Fruit fly (Drosophila melanogaster) whole organism, prepupa: ENCODE results near the gene CG15546.
A peak's percentile ranks its signal among the peaks of the same experiment; 100 is the strongest.

ENCODE experiments used
- CG10669 ChIP-seq: fragments of 200-800 bp; sonication (Bioruptor generic); optimal IDR thresholded peaks from 3 replicates; lab custom pipeline; 2018; ENCODE audit warnings: missing biosample characterization, mild to moderate bottlenecking, missing genetic modification characterization, moderate library complexity
- CG11294 ChIP-seq: fragments of 200-800 bp; sonication (Bioruptor generic); IDR thresholded peaks from 2 replicates; pipeline ENCODE4 v1.3.6; 2022; ENCODE audit warnings: missing biosample characterization, missing genetic modification characterization
- CG11762 ChIP-seq: fragments of 200-800 bp; sonication (Bioruptor generic); optimal IDR thresholded peaks from 3 replicates; lab custom pipeline; 2016; ENCODE audit warnings: missing biosample characterization, missing genetic modification characterization; ENCODE audit not compliant: insufficient read depth
- CG11902 ChIP-seq: fragments of 200-800 bp; sonication (Bioruptor generic); optimal IDR thresholded peaks from 3 replicates; lab custom pipeline; 2016; ENCODE audit warnings: missing biosample characterization, missing genetic modification characterization
- CG1621 ChIP-seq: fragments of 200-800 bp; sonication (Bioruptor generic); optimal IDR thresholded peaks from 3 replicates; lab custom pipeline; 2018; ENCODE audit warnings: missing biosample characterization, mild to moderate bottlenecking, missing genetic modification characterization
- CG16779 ChIP-seq: fragments of 200-800 bp; sonication (Bioruptor generic); optimal IDR thresholded peaks from 3 replicates; lab custom pipeline; 2017; ENCODE audit warnings: missing biosample characterization, mild to moderate bottlenecking, missing genetic modification characterization
- CG3032 ChIP-seq: fragments of 200-800 bp; optimal IDR thresholded peaks from 2 replicates; lab custom pipeline; 2019; ENCODE audit warnings: missing biosample characterization, mild to moderate bottlenecking, missing genetic modification characterization, moderate library complexity
- CG34406 ChIP-seq: fragments of 200-800 bp; sonication (Bioruptor generic); optimal IDR thresholded peaks from 3 replicates; lab custom pipeline; 2016; ENCODE audit warnings: missing biosample characterization, missing genetic modification characterization
- CG3919 ChIP-seq: fragments of 200-800 bp; sonication (Bioruptor generic); optimal IDR thresholded peaks from 3 replicates; lab custom pipeline; 2016; ENCODE audit warnings: missing biosample characterization, missing genetic modification characterization
- CG4318 ChIP-seq: fragments of 200-800 bp; sonication (Bioruptor generic); optimal IDR thresholded peaks from 3 replicates; lab custom pipeline; 2017; ENCODE audit warnings: missing biosample characterization, mild to moderate bottlenecking, missing genetic modification characterization
- CG6276 ChIP-seq: fragments of 200-800 bp; sonication (Bioruptor generic); optimal IDR thresholded peaks from 2 replicates; lab custom pipeline; 2017; ENCODE audit warnings: missing biosample characterization, mild to moderate bottlenecking, missing genetic modification characterization
- CG6808 ChIP-seq: fragments of 200-800 bp; sonication (Bioruptor generic); optimal IDR thresholded peaks from 3 replicates; lab custom pipeline; 2017; ENCODE audit warnings: missing biosample characterization, missing genetic modification characterization, mild to moderate bottlenecking, moderate library complexity, missing genetic modification reagents
- CG6854 ChIP-seq: fragments of 200-800 bp; sonication (Bioruptor generic); optimal IDR thresholded peaks from 2 replicates; lab custom pipeline; 2017; ENCODE audit warnings: missing biosample characterization, mild to moderate bottlenecking, missing genetic modification characterization
- CG7368 ChIP-seq: fragments of 200-800 bp; sonication (Bioruptor generic); optimal IDR thresholded peaks from 3 replicates; lab custom pipeline; 2016; ENCODE audit warnings: missing biosample characterization, missing genetic modification characterization
- CG8119 ChIP-seq: fragments of 200-800 bp; sonication (Bioruptor generic); IDR thresholded peaks from 3 replicates; pipeline ENCODE4 v1.3.6; 2022; ENCODE audit warnings: missing biosample characterization, missing genetic modification characterization
- CG8319 ChIP-seq: fragments of 200-800 bp; sonication (Bioruptor generic); optimal IDR thresholded peaks from 3 replicates; lab custom pipeline; 2016; ENCODE audit warnings: missing biosample characterization, missing genetic modification characterization
- CG8632 ChIP-seq: fragments of 200-800 bp; sonication (Bioruptor generic); optimal IDR thresholded peaks from 3 replicates; lab custom pipeline; 2016; ENCODE audit warnings: missing biosample characterization, missing genetic modification characterization
- CG9139 ChIP-seq: fragments of 200-800 bp; sonication (Bioruptor generic); optimal IDR thresholded peaks from 3 replicates; lab custom pipeline; 2017; ENCODE audit warnings: missing biosample characterization, mild to moderate bottlenecking, missing genetic modification characterization
- Eip78C ChIP-seq: fragments of 200-800 bp; sonication (Bioruptor generic); peaks from one replicate; lab custom pipeline; 2016; ENCODE audit warnings: missing biosample characterization, missing genetic modification characterization
- Eip93F ChIP-seq: fragments of 200-800 bp; sonication (Bioruptor generic); optimal IDR thresholded peaks from 2 replicates; lab custom pipeline; 2016; ENCODE audit warnings: missing biosample characterization, mild to moderate bottlenecking, missing genetic modification characterization
- Ets21C ChIP-seq: fragments of 200-800 bp; sonication (Bioruptor generic); optimal IDR thresholded peaks from 3 replicates; lab custom pipeline; 2016; ENCODE audit warnings: missing biosample characterization, missing genetic modification characterization
- Gug ChIP-seq: fragments of 200-800 bp; sonication (Bioruptor generic); IDR thresholded peaks from 2 replicates; pipeline ENCODE4 v1.3.6; 2022; ENCODE audit warnings: missing biosample characterization, missing genetic modification characterization
- Hr38 ChIP-seq: sonication (Bioruptor generic); optimal IDR thresholded peaks from 2 replicates; lab custom pipeline; 2016; ENCODE audit warnings: missing biosample characterization, missing genetic modification characterization
- Hr4 ChIP-seq: fragments of 200-800 bp; sonication (Bioruptor generic); optimal IDR thresholded peaks from 3 replicates; lab custom pipeline; 2016; ENCODE audit warnings: missing biosample characterization, missing genetic modification characterization
- OdsH ChIP-seq: fragments of 200-800 bp; sonication (Bioruptor generic); optimal IDR thresholded peaks from 3 replicates; lab custom pipeline; 2016; ENCODE audit warnings: missing biosample characterization, missing genetic modification characterization
- Sox102F ChIP-seq: fragments of 200-800 bp; sonication (Bioruptor generic); optimal IDR thresholded peaks from 2 replicates; lab custom pipeline; 2016; ENCODE audit warnings: missing biosample characterization, mild to moderate bottlenecking, missing genetic modification characterization
- Sox14 ChIP-seq: fragments of 200-800 bp; sonication (Bioruptor generic); optimal IDR thresholded peaks from 3 replicates; lab custom pipeline; 2016; ENCODE audit warnings: missing biosample characterization, missing genetic modification characterization
- Sox15 ChIP-seq: fragments of 200-800 bp; sonication (Bioruptor generic); optimal IDR thresholded peaks from 3 replicates; lab custom pipeline; 2016; ENCODE audit warnings: missing biosample characterization, missing genetic modification characterization
- achi ChIP-seq: fragments of 200-800 bp; sonication (Bioruptor generic); optimal IDR thresholded peaks from 3 replicates; lab custom pipeline; 2016; ENCODE audit warnings: missing biosample characterization, missing genetic modification characterization
- acj6 ChIP-seq: fragments of 200-800 bp; sonication (Bioruptor generic); optimal IDR thresholded peaks from 3 replicates; lab custom pipeline; 2016; ENCODE audit warnings: missing biosample characterization, missing genetic modification characterization
- cyc ChIP-seq: fragments of 200-800 bp; sonication (Bioruptor generic); optimal IDR thresholded peaks from 3 replicates; lab custom pipeline; 2016; ENCODE audit warnings: missing biosample characterization, missing genetic modification characterization
- dac ChIP-seq: fragments of 200-800 bp; sonication (Bioruptor generic); optimal IDR thresholded peaks from 2 replicates; lab custom pipeline; 2017; ENCODE audit warnings: missing biosample characterization, mild to moderate bottlenecking, missing genetic modification characterization
- dsx ChIP-seq: fragments of 200-800 bp; optimal IDR thresholded peaks from 3 replicates; lab custom pipeline; 2019; ENCODE audit warnings: missing biosample characterization, mild to moderate bottlenecking, missing genetic modification characterization, moderate library complexity; ENCODE audit not compliant: poor library complexity, severe bottlenecking
- eg ChIP-seq: fragments of 200-800 bp; sonication (Bioruptor generic); IDR thresholded peaks from 3 replicates; pipeline ENCODE4 v1.3.6; 2022; ENCODE audit warnings: missing biosample characterization, missing genetic modification characterization
- esn ChIP-seq: fragments of 200-800 bp; sonication (Bioruptor generic); optimal IDR thresholded peaks from 2 replicates; lab custom pipeline; 2016; ENCODE audit warnings: missing biosample characterization, mild to moderate bottlenecking, missing genetic modification characterization, moderate library complexity
- fd59A ChIP-seq: fragments of 200-800 bp; sonication (Bioruptor generic); optimal IDR thresholded peaks from 2 replicates; lab custom pipeline; 2017; ENCODE audit warnings: missing biosample characterization, mild to moderate bottlenecking, missing genetic modification characterization, missing genetic modification reagents
- fkh ChIP-seq: fragments of 200-800 bp; sonication (Bioruptor generic); optimal IDR thresholded peaks from 3 replicates; lab custom pipeline; 2017; ENCODE audit warnings: missing biosample characterization, mild to moderate bottlenecking, missing genetic modification characterization, moderate library complexity
- lz ChIP-seq: fragments of 200-800 bp; sonication (Bioruptor generic); optimal IDR thresholded peaks from 3 replicates; lab custom pipeline; 2016; ENCODE audit warnings: missing biosample characterization, missing genetic modification characterization
- net ChIP-seq: fragments of 200-800 bp; sonication (Bioruptor generic); optimal IDR thresholded peaks from 3 replicates; lab custom pipeline; 2016; ENCODE audit warnings: missing biosample characterization, missing genetic modification characterization
- pdm3 ChIP-seq: fragments of 200-800 bp; sonication (Bioruptor generic); optimal IDR thresholded peaks from 3 replicates; lab custom pipeline; 2016; ENCODE audit warnings: missing biosample characterization, missing genetic modification characterization
- salr ChIP-seq, 2 experiments: fragments of 200-800 bp; sonication (Bioruptor generic); optimal IDR thresholded peaks; 3 replicates each; lab custom pipeline; 2016 to 2018; ENCODE audit warnings: missing biosample characterization in 2 of 2, missing genetic modification characterization in 2 of 2, mild to moderate bottlenecking in 1 of 2
- spab ChIP-seq: fragments of 200-800 bp; sonication (Bioruptor generic); optimal IDR thresholded peaks from 2 replicates; lab custom pipeline; 2017; ENCODE audit warnings: missing biosample characterization, mild to moderate bottlenecking, missing genetic modification characterization, missing genetic modification reagents
- ss ChIP-seq, 2 experiments: fragments of 200-800 bp; sonication (Bioruptor generic); optimal IDR thresholded peaks; 2 replicates in 1 of 2; 3 replicates in 1 of 2; lab custom pipeline; 2017 to 2018; ENCODE audit warnings: mild to moderate bottlenecking in 2 of 2, missing biosample characterization in 2 of 2, missing genetic modification characterization in 2 of 2, moderate library complexity in 1 of 2
- svp ChIP-seq: fragments of 200-800 bp; sonication (Bioruptor generic); peaks from one replicate; lab custom pipeline; 2016; ENCODE audit warnings: missing biosample characterization, missing genetic modification characterization
- topi ChIP-seq: fragments of 200-800 bp; sonication (Bioruptor generic); optimal IDR thresholded peaks from 3 replicates; lab custom pipeline; 2016; ENCODE audit warnings: missing biosample characterization, missing genetic modification characterization
- vri ChIP-seq: fragments of 200-800 bp; sonication (Bioruptor generic); optimal IDR thresholded peaks from 3 replicates; lab custom pipeline; 2016; ENCODE audit warnings: missing biosample characterization, mild to moderate bottlenecking, missing genetic modification characterization

CG15546 gene

dm6 chr3R:30843709-30844108, 32.3 kb downstream of the CG15546 start (continued):
- TF ChIP-seq cyc (GFP tag; lab: Kevin White, UChicago) (peak; percentile 53), Hr4 (GFP tag; lab: Kevin White, UChicago) (no peak), CG3032 (peak; percentile 60), CG8632 (GFP tag; lab: Kevin White, UChicago) (peak; percentile 51), Eip93F (GFP tag; lab: Kevin White, UChicago) (no peak), Hr38 (GFP tag; lab: Kevin White, UChicago) (no peak), CG7368 (no peak), acj6 (peak; percentile 28), CG8119 (GFP tag; lab: Robert Waterston, UW) (no peak), CG11762 (GFP tag; lab: Kevin White, UChicago) (peak; percentile 16), CG11294 (no peak), CG6854 (no peak), salr (GFP tag; optimal IDR thresholded peaks at IDR 0.05; lab: Kevin White, UChicago) (peak in 1 of 2 experiments; percentile 27), CG11902 (GFP tag; lab: Kevin White, UChicago) (peak; percentile 19), Eip78C (GFP tag; lab: Kevin White, UChicago) (peak; percentile 86), topi (GFP tag; lab: Kevin White, UChicago) (peak; percentile 76), ss (GFP tag; optimal IDR thresholded peaks at IDR 0.05; lab: Kevin White, UChicago) (peak in 1 of 2 experiments; percentile 45)

- TF ChIP-seq CG1621 (tag; lab: Kevin White, UChicago) (peak; percentile 56), CG34406 (peak; percentile 76), CG16779 (peak; percentile 33), fkh (GFP tag; lab: Kevin White, UChicago) (no peak), esn (peak; percentile 34), CG4318 (GFP tag; lab: Kevin White, UChicago) (no peak), topi (GFP tag; lab: Kevin White, UChicago) (peak; percentile 40), CG6854 (no peak), CG3919 (GFP tag; lab: Kevin White, UChicago) (peak; percentile 60), dac (GFP tag; lab: Kevin White, UChicago) (no peak), vri (GFP tag; lab: Kevin White, UChicago) (no peak), Eip78C (GFP tag; lab: Kevin White, UChicago) (peak; percentile 86), lz (peak; percentile 11), CG11294 (no peak), CG9139 (peak; percentile 53), fd59A (GFP tag; lab: Kevin White, UChicago) (peak; percentile 77), net (GFP tag; lab: Kevin White, UChicago) (peak; percentile 53), achi (peak; percentile 46), ss (GFP tag; optimal IDR thresholded peaks at IDR 0.05; lab: Kevin White, UChicago) (peak; percentile 81 to 87), CG6276 (no peak), acj6 (peak; percentile 69), Ets21C (GFP tag; lab: Kevin White, UChicago) (no peak), CG11902 (GFP tag; lab: Kevin White, UChicago) (peak; percentile 27), CG6808 (GFP tag; lab: Kevin White, UChicago) (peak; percentile 66), Sox14 (GFP tag; lab: Kevin White, UChicago) (peak; percentile 42), Sox15 (GFP tag; lab: Kevin White, UChicago) (peak; percentile 32), Sox102F (GFP tag; lab: Kevin White, UChicago) (peak; percentile 52), dsx (GFP tag; lab: Kevin White, UChicago) (peak; percentile 83), CG8319 (GFP tag; lab: Kevin White, UChicago) (peak; percentile 32), OdsH (peak; percentile 65), CG10669 (GFP tag; lab: Kevin White, UChicago) (peak; percentile 77), CG8119 (GFP tag; lab: Robert Waterston, UW) (0 out of 3 replicates have a peak, but pooled peaks have one; percentile 33), Gug (GFP tag; lab: Robert Waterston, UW) (no peak), Hr4 (GFP tag; lab: Kevin White, UChicago) (no peak), pdm3 (GFP tag; lab: Kevin White, UChicago) (no peak), spab (peak; percentile 74), CG8632 (GFP tag; lab: Kevin White, UChicago) (peak; percentile 78), eg (GFP tag; lab: Robert Waterston, UW) (no peak), svp (peak; percentile 36), CG11762 (GFP tag; lab: Kevin White, UChicago) (no peak), Hr38 (GFP tag; lab: Kevin White, UChicago) (no peak)
These were observed 33.1 kb downstream of the CG15546 start for dm6 chr3R:30842639-30843476.
